Worm (Caenorhabditis elegans) whole organism, late embryonic: Measurements from ENCODE around the gene zip-10.

Source experiments
- C08G9.2 ChIP-seq: sonication (generic microtip); optimal IDR thresholded peaks from 2 replicates; lab custom pipeline; 2016; ENCODE audit warnings: mild to moderate bottlenecking, missing genetic modification characterization, moderate library complexity, missing compliant biosample characterization
- ceh-45 ChIP-seq: fragments of 200-800 bp; sonication (Bioruptor generic); IDR thresholded peaks from 2 replicates; pipeline ENCODE4 v1.3.6; 2022; ENCODE audit warnings: missing genetic modification reagents, missing genetic modification characterization, missing compliant biosample characterization
- gmeb-2 ChIP-seq: sonication (generic microtip); optimal IDR thresholded peaks from 2 replicates; lab custom pipeline; 2016; ENCODE audit warnings: missing genetic modification characterization, inconsistent platforms, missing compliant biosample characterization
- hlh-13 ChIP-seq: fragments of 200-800 bp; sonication (Bioruptor generic); optimal IDR thresholded peaks from 2 replicates; lab custom pipeline; 2018; ENCODE audit warnings: mild to moderate bottlenecking, missing genetic modification characterization, missing compliant biosample characterization
- hlh-30 ChIP-seq: sonication (generic microtip); optimal IDR thresholded peaks from 2 replicates; lab custom pipeline; 2017; ENCODE audit warnings: antibody characterized with exemption, missing genetic modification characterization, missing compliant biosample characterization; ENCODE audit not compliant: insufficient read depth
- lim-6 ChIP-seq: sonication (generic microtip); optimal IDR thresholded peaks from 2 replicates; lab custom pipeline; 2016; ENCODE audit warnings: missing genetic modification characterization, missing compliant biosample characterization
- nfya-1 ChIP-seq: sonication (generic microtip); optimal IDR thresholded peaks from 2 replicates; lab custom pipeline; 2017; ENCODE audit warnings: missing genetic modification characterization, mild to moderate bottlenecking, missing compliant biosample characterization, antibody characterized with exemption, moderate library complexity
- pqm-1 ChIP-seq: sonication (generic microtip); optimal IDR thresholded peaks from 2 replicates; lab custom pipeline; 2016; ENCODE audit warnings: missing genetic modification characterization, missing compliant biosample characterization
- tbx-7 ChIP-seq: sonication (generic microtip); optimal IDR thresholded peaks from 2 replicates; lab custom pipeline; 2016; ENCODE audit warnings: missing genotype, missing genetic modification characterization, missing compliant biosample characterization

- TF ChIP-seq hlh-13 (GFP tag; lab: Kevin White, UChicago) (no peak), pqm-1 (no peak), C08G9.2 (tag; lab: Kevin White, UChicago) (no peak), hlh-30 (no peak), lim-6 (tag; lab: Kevin White, UChicago) (no peak), gmeb-2 (tag; lab: Kevin White, UChicago) (no peak), nfya-1 (no peak), ceh-45 (GFP tag; lab: Robert Waterston, UW) (no peak), tbx-7 (tag; lab: Kevin White, UChicago) (no peak)
Observed at ce11 chrV:11629222-11630026, 21.1 kb downstream of the zip-10 start, which contains the start of gene F35B12.10.
